Fruit fly (Drosophila melanogaster): ENCODE results near the gene EMC2A.

The EMC2A gene

dm6 chr3R:17020956-17021355 is 25.1 kb upstream of the EMC2A start, which contains the start of gene Adsl (continued):
- TF ChIP-seq HLH4C (GFP tag; IDR thresholded peaks at IDR 0.05; ENCODE audit: partially characterized antibody) (no peak), seq (GFP tag; IDR thresholded peaks at IDR 0.05) (no peak; the same call in 1 of the 2 replicates), chif (GFP tag; optimal IDR thresholded peaks at IDR 0.05) (peak in 1 of 2 experiments; percentile 26), lab (GFP tag; optimal IDR thresholded peaks at IDR 0.05) (peak; percentile 82), emc (GFP tag; optimal IDR thresholded peaks at IDR 0.05) (no peak), hth (optimal IDR thresholded peaks at IDR 0.05) (no peak), CHES-1-like (GFP tag; optimal IDR thresholded peaks at IDR 0.05) (no peak), Jarid2 (GFP tag; optimal IDR thresholded peaks at IDR 0.05) (peak; percentile 60), CG7271 (tag; optimal IDR thresholded peaks at IDR 0.05) (peak; percentile 91), gce (GFP tag; IDR thresholded peaks at IDR 0.05) (no peak), jumu (GFP tag; optimal IDR thresholded peaks at IDR 0.05) (no peak), Hr39 (optimal IDR thresholded peaks at IDR 0.05) (no peak), CG10209 (GFP tag; optimal IDR thresholded peaks at IDR 0.05) (peak; percentile 68), Mrtf (GFP tag; IDR thresholded peaks at IDR 0.05) (no peak), CG34376 (GFP tag; optimal IDR thresholded peaks at IDR 0.05) (no peak), CG31365 (tag; optimal IDR thresholded peaks at IDR 0.05) (peak; percentile 44), stc (GFP tag; IDR thresholded peaks at IDR 0.05) (peak; percentile 63; the same call in 1 of the 2 replicates), Tbp (GFP tag; optimal IDR thresholded peaks at IDR 0.05) (no peak), schlank (tag; optimal IDR thresholded peaks at IDR 0.05) (peak; percentile 49), Hmr (GFP tag; optimal IDR thresholded peaks at IDR 0.05) (peak; percentile 83), tio (GFP tag; optimal IDR thresholded peaks at IDR 0.05) (no peak), CG6791 (GFP tag; IDR thresholded peaks at IDR 0.05; ENCODE audit: partially characterized antibody) (no peak; the same call in 2 of the 3 replicates), gsb (GFP tag; IDR thresholded peaks at IDR 0.05) (no peak), vnd (GFP tag; IDR thresholded peaks at IDR 0.05; ENCODE audit: partially characterized antibody) (no peak), Eip74EF (GFP tag; optimal IDR thresholded peaks at IDR 0.05) (no peak), Ets97D (GFP tag; optimal IDR thresholded peaks at IDR 0.05) (peak; percentile 99), CG31388 (GFP tag; optimal IDR thresholded peaks at IDR 0.05) (no peak), ranshi (GFP tag; IDR thresholded peaks at IDR 0.05) (no peak; the same call in 1 of the 2 replicates), slou (GFP tag; optimal IDR thresholded peaks at IDR 0.05) (no peak), bab2 (GFP tag; optimal IDR thresholded peaks at IDR 0.05) (no peak), Drgx (GFP tag; IDR thresholded peaks at IDR 0.05) (no peak), mirr (GFP tag; optimal IDR thresholded peaks at IDR 0.05) (peak; percentile 30), CG15011 (GFP tag; optimal IDR thresholded peaks at IDR 0.05) (peak; percentile 57), gem (tag; optimal IDR thresholded peaks at IDR 0.05) (no peak), Mad (GFP tag; optimal IDR thresholded peaks at IDR 0.05) (peak; percentile 18), CG10366 (GFP tag; IDR thresholded peaks at IDR 0.05) (no peak; the same call in 1 of the 2 replicates), NC2β (GFP tag; optimal IDR thresholded peaks at IDR 0.05) (peak; percentile 41), CG1529 (GFP tag; optimal IDR thresholded peaks at IDR 0.05) (peak; percentile 78), gcm (GFP tag; optimal IDR thresholded peaks at IDR 0.05) (peak; percentile 76), az2 (GFP tag; optimal IDR thresholded peaks at IDR 0.05) (peak; percentile 32), CG13624 (GFP tag; optimal IDR thresholded peaks at IDR 0.05) (peak; percentile 19), jing (GFP tag; optimal IDR thresholded peaks at IDR 0.05) (no peak), Dad (GFP tag; optimal IDR thresholded peaks at IDR 0.05) (peak; percentile 33), CG1647 (GFP tag; optimal IDR thresholded peaks at IDR 0.05) (no peak), Dip3 (GFP tag; optimal IDR thresholded peaks at IDR 0.05) (no peak), CG4282 (GFP tag; optimal IDR thresholded peaks at IDR 0.05) (no peak), CG2712 (tag; optimal IDR thresholded peaks at IDR 0.05) (no peak), zfh2 (GFP tag; optimal IDR thresholded peaks at IDR 0.05) (no peak), Oli (tag; optimal IDR thresholded peaks at IDR 0.05) (peak; percentile 51), CG9215 (GFP tag; IDR thresholded peaks at IDR 0.05) (no peak), ato (GFP tag; IDR thresholded peaks at IDR 0.05; ENCODE audit: partially characterized antibody) (peak; percentile 26; the same call in 1 of the 2 replicates), CG2875 (GFP tag; optimal IDR thresholded peaks at IDR 0.05) (peak; percentile 83)
